Worm (Caenorhabditis elegans) whole organism, late embryonic: ENCODE results near the gene bath-3.

Experiments used
- F13H6.1 ChIP-seq: sonication (generic microtip); optimal IDR thresholded peaks from 2 replicates; lab custom pipeline; 2016; ENCODE audit warnings: missing genetic modification characterization, missing compliant biosample characterization
- K02D7.2 ChIP-seq: sonication (generic microtip); optimal IDR thresholded peaks from 2 replicates; lab custom pipeline; 2017; ENCODE audit warnings: mild to moderate bottlenecking, missing genetic modification characterization, missing compliant biosample characterization
- K09A11.1 ChIP-seq: sonication (generic microtip); optimal IDR thresholded peaks from 2 replicates; lab custom pipeline; 2017; ENCODE audit warnings: antibody characterized with exemption, mild to moderate bottlenecking, missing genetic modification characterization, missing compliant biosample characterization; ENCODE audit not compliant: insufficient read depth
- Y22D7AL.16 ChIP-seq: sonication (generic microtip); optimal IDR thresholded peaks from 2 replicates; lab custom pipeline; 2016; ENCODE audit warnings: missing genetic modification characterization, missing compliant biosample characterization
- ahr-1 ChIP-seq: sonication (generic microtip); optimal IDR thresholded peaks from 2 replicates; lab custom pipeline; 2016; ENCODE audit warnings: missing genetic modification characterization, missing compliant biosample characterization
- ceh-14 ChIP-seq: sonication (generic microtip); optimal IDR thresholded peaks from 2 replicates; lab custom pipeline; 2016; ENCODE audit warnings: missing genotype, missing genetic modification characterization, missing compliant biosample characterization
- ceh-19 ChIP-seq: fragments of 200-800 bp; sonication (Bioruptor generic); optimal IDR thresholded peaks from 2 replicates; lab custom pipeline; 2018; ENCODE audit warnings: mild to moderate bottlenecking, missing genetic modification characterization, missing compliant biosample characterization
- ceh-22 ChIP-seq: sonication (generic microtip); optimal IDR thresholded peaks from 2 replicates; lab custom pipeline; 2017; ENCODE audit warnings: missing biosample characterization, missing genetic modification characterization
- ceh-30 ChIP-seq: fragments of 150-350 bp; optimal IDR thresholded peaks from 2 replicates; lab custom pipeline; 2014; ENCODE audit warnings: missing biosample characterization, missing genetic modification characterization
- ceh-45 ChIP-seq: fragments of 200-800 bp; sonication (Bioruptor generic); IDR thresholded peaks from 2 replicates; pipeline ENCODE4 v1.3.6; 2022; ENCODE audit warnings: missing genetic modification reagents, missing genetic modification characterization, missing compliant biosample characterization
- ceh-9 ChIP-seq: sonication (generic microtip); optimal IDR thresholded peaks from 2 replicates; lab custom pipeline; 2016; ENCODE audit warnings: mild to moderate bottlenecking, missing genetic modification characterization, inconsistent platforms, missing compliant biosample characterization
- che-1 ChIP-seq: sonication (generic microtip); optimal IDR thresholded peaks from 2 replicates; lab custom pipeline; 2016; ENCODE audit warnings: mild to moderate bottlenecking, missing genetic modification characterization, missing compliant biosample characterization
- dmd-4 ChIP-seq: sonication (generic microtip); optimal IDR thresholded peaks from 2 replicates; lab custom pipeline; 2016; ENCODE audit warnings: borderline replicate concordance, missing genetic modification characterization, missing compliant biosample characterization
- dve-1 ChIP-seq: sonication (generic microtip); optimal IDR thresholded peaks from 2 replicates; lab custom pipeline; 2017; ENCODE audit warnings: antibody characterized with exemption, mild to moderate bottlenecking, missing genetic modification characterization, missing compliant biosample characterization
- elt-2 ChIP-seq: sonication (generic microtip); optimal IDR thresholded peaks from 2 replicates; lab custom pipeline; 2016; ENCODE audit warnings: missing genetic modification reagents, missing genetic modification characterization, missing compliant biosample characterization
- ets-4 ChIP-seq: sonication (generic microtip); optimal IDR thresholded peaks from 2 replicates; lab custom pipeline; 2016; ENCODE audit warnings: missing genetic modification characterization, missing compliant biosample characterization
- fkh-6 ChIP-seq: sonication (generic microtip); optimal IDR thresholded peaks from 2 replicates; lab custom pipeline; 2016; ENCODE audit warnings: missing genetic modification characterization, missing compliant biosample characterization
- hlh-13 ChIP-seq: fragments of 200-800 bp; sonication (Bioruptor generic); optimal IDR thresholded peaks from 2 replicates; lab custom pipeline; 2018; ENCODE audit warnings: mild to moderate bottlenecking, missing genetic modification characterization, missing compliant biosample characterization
- hlh-30 ChIP-seq: sonication (generic microtip); optimal IDR thresholded peaks from 2 replicates; lab custom pipeline; 2017; ENCODE audit warnings: antibody characterized with exemption, missing genetic modification characterization, missing compliant biosample characterization; ENCODE audit not compliant: insufficient read depth
- hlh-6 ChIP-seq: sonication (generic microtip); optimal IDR thresholded peaks from 2 replicates; lab custom pipeline; 2016; ENCODE audit warnings: missing genotype, missing genetic modification characterization, missing compliant biosample characterization
- lim-6 ChIP-seq: sonication (generic microtip); optimal IDR thresholded peaks from 2 replicates; lab custom pipeline; 2016; ENCODE audit warnings: missing genetic modification characterization, missing compliant biosample characterization
- mec-3 ChIP-seq: sonication (generic microtip); optimal IDR thresholded peaks from 2 replicates; lab custom pipeline; 2016; ENCODE audit warnings: borderline replicate concordance, missing genetic modification characterization, missing compliant biosample characterization
- nfya-1 ChIP-seq: sonication (generic microtip); optimal IDR thresholded peaks from 2 replicates; lab custom pipeline; 2017; ENCODE audit warnings: missing genetic modification characterization, mild to moderate bottlenecking, missing compliant biosample characterization, antibody characterized with exemption, moderate library complexity
- pag-3 ChIP-seq: sonication (generic microtip); optimal IDR thresholded peaks from 2 replicates; lab custom pipeline; 2016; ENCODE audit warnings: missing compliant biosample characterization, missing genetic modification characterization, borderline replicate concordance
- pat-9 ChIP-seq: fragments of 200-800 bp; sonication (Bioruptor generic); optimal IDR thresholded peaks from 2 replicates; lab custom pipeline; 2018; ENCODE audit warnings: mild to moderate bottlenecking, missing genetic modification characterization, moderate library complexity, missing compliant biosample characterization
- pax-1 ChIP-seq: fragments of 150-350 bp; optimal IDR thresholded peaks from 2 replicates; lab custom pipeline; 2014; ENCODE audit warnings: missing biosample characterization, missing genetic modification characterization
- pqm-1 ChIP-seq: sonication (generic microtip); optimal IDR thresholded peaks from 2 replicates; lab custom pipeline; 2016; ENCODE audit warnings: missing genetic modification characterization, missing compliant biosample characterization
- pros-1 ChIP-seq: fragments of 150-350 bp; optimal IDR thresholded peaks from 2 replicates; lab custom pipeline; 2014; ENCODE audit warnings: missing biosample characterization, missing genetic modification reagents, missing genetic modification characterization
- ref-2 ChIP-seq: sonication (generic microtip); optimal IDR thresholded peaks from 2 replicates; lab custom pipeline; 2016; ENCODE audit warnings: missing genetic modification characterization, missing compliant biosample characterization
- sdc-2 ChIP-seq: sonication (generic microtip); optimal IDR thresholded peaks from 2 replicates; lab custom pipeline; 2016; ENCODE audit warnings: missing genotype, missing genetic modification characterization, missing compliant biosample characterization
- sox-2 ChIP-seq: fragments of 200-800 bp; sonication (Bioruptor generic); IDR thresholded peaks from 2 replicates; pipeline ENCODE4 v1.3.6; 2022; ENCODE audit warnings: missing genetic modification reagents, missing genetic modification characterization, missing compliant biosample characterization
- sox-4 ChIP-seq: sonication (generic microtip); optimal IDR thresholded peaks from 2 replicates; lab custom pipeline; 2017; ENCODE audit warnings: mild to moderate bottlenecking, missing genetic modification characterization, inconsistent platforms, missing compliant biosample characterization
- syd-9 ChIP-seq: sonication (generic microtip); optimal IDR thresholded peaks from 2 replicates; lab custom pipeline; 2016; ENCODE audit warnings: mild to moderate bottlenecking, missing genetic modification characterization, moderate library complexity, missing compliant biosample characterization
- tbx-2 ChIP-seq: sonication (generic microtip); optimal IDR thresholded peaks from 2 replicates; lab custom pipeline; 2016; ENCODE audit warnings: missing genetic modification characterization, missing compliant biosample characterization
- ttx-3 ChIP-seq: sonication (generic microtip); optimal IDR thresholded peaks from 2 replicates; lab custom pipeline; 2016; ENCODE audit warnings: missing genetic modification reagents, missing genetic modification characterization, missing compliant biosample characterization
- unc-3 ChIP-seq, 2 experiments: fragments of 200-800 bp in 1 of 2; sonication (Bioruptor generic) in 1 of 2; sonication (generic microtip) in 1 of 2; conservative IDR thresholded peaks in 1 of 2; optimal IDR thresholded peaks in 1 of 2; 2 replicates each; pipeline versions ENCODE4 v1.3.6 to Lab custom; 2016 to 2022; ENCODE audit warnings: missing compliant biosample characterization in 2 of 2, missing genetic modification characterization in 2 of 2, missing genetic modification reagents in 1 of 2
- unc-42 ChIP-seq: sonication (generic microtip); optimal IDR thresholded peaks from 2 replicates; lab custom pipeline; 2016; ENCODE audit warnings: missing genotype, missing genetic modification characterization, missing compliant biosample characterization
- unc-55 ChIP-seq: sonication (generic microtip); optimal IDR thresholded peaks from 2 replicates; lab custom pipeline; 2017; ENCODE audit warnings: missing biosample characterization, missing genetic modification reagents, missing genetic modification characterization
- unc-86 ChIP-seq: sonication (generic microtip); optimal IDR thresholded peaks from 2 replicates; lab custom pipeline; 2016; ENCODE audit warnings: missing genetic modification characterization, missing compliant biosample characterization
- zip-5 ChIP-seq: sonication (generic microtip); optimal IDR thresholded peaks from 2 replicates; lab custom pipeline; 2016; ENCODE audit warnings: missing genetic modification characterization, missing compliant biosample characterization
- ztf-16 ChIP-seq: sonication (generic microtip); optimal IDR thresholded peaks from 2 replicates; lab custom pipeline; 2017; ENCODE audit warnings: missing genetic modification characterization, missing compliant biosample characterization

The bath-3 gene

DNA sequence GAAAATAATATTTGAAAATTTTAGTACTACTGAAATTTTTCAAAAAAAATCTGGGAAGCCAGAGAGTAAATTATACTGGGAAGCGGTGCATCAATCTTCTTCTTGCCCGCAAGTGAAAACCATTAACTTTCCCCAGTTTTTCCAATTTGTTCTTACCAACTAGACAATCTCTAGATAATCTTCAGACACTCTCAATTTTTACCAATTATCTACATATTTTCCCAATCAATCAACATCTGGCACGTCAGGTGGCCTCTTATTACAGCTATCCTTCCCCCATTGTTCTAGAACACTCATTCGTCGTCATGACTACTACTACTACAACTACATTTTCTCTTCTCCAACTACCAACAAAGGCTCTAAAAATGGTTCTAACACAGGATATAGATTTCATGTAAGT, 34.2 kb upstream of the bath-3 start, which contains the start of gene fbxb-6:
TSS of gene fbxb-6 (plus strand) at position 301 of the 400 bp plus-strand sequence.
- TF ChIP-seq ceh-45 (GFP tag; lab: Robert Waterston, UW) (no peak), pros-1 (no peak), sox-2 (GFP tag; lab: Robert Waterston, UW) (no peak), dmd-4 (tag; lab: Kevin White, UChicago) (no peak), F13H6.1 (tag; lab: Kevin White, UChicago) (no peak), sox-4 (no peak), ttx-3 (tag; lab: Kevin White, UChicago) (no peak), hlh-30 (tag; lab: Kevin White, UChicago) (no peak), pqm-1 (tag; lab: Kevin White, UChicago) (no peak)

DNA sequence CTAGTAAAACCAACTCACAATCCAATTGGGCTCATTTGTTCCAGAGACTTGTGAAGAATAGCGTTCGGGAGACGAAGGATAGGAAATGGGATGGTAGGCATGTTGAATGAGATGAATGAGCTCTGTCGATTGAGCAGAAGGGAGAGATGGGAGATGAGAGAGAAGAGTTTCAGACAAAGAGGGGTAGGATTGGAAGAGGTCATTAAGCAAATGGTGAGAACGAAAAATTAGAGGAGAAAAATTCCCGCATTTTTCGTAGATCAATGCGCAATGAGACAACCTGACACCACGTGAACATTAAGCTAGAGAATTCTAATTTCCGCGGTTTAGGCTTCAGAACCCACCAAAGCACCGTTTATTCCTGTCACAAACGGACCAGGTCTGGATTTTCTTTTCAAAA, 33.7 kb upstream of the bath-3 start, which contains the start of gene F07E5.13:
TSS of gene F07E5.13 (minus strand) at position 101 of the 400 bp plus-strand sequence.
- no peak for TF ChIP-seq ref-2 (tag; lab: Kevin White, UChicago)
- TF ChIP-seq ceh-19 (GFP tag; lab: Kevin White, UChicago): no peak
- no peak for TF ChIP-seq sdc-2 (tag; lab: Kevin White, UChicago)
- no peak for TF ChIP-seq unc-86 (tag; lab: Kevin White, UChicago)
- TF ChIP-seq pax-1 (tag; lab: Kevin White, UChicago): no peak
- TF ChIP-seq dve-1 (tag; lab: Kevin White, UChicago): no peak
- TF ChIP-seq F13H6.1 (tag; lab: Kevin White, UChicago): no peak
- no peak for TF ChIP-seq ceh-9 (tag; lab: Kevin White, UChicago)
- no peak for TF ChIP-seq zip-5
- no peak for TF ChIP-seq ahr-1 (tag; lab: Kevin White, UChicago)
- no peak for TF ChIP-seq ceh-45 (GFP tag; lab: Robert Waterston, UW)
- no peak for TF ChIP-seq ceh-30 (tag; lab: Kevin White, UChicago)
- no peak for TF ChIP-seq mec-3 (tag; lab: Kevin White, UChicago)
- TF ChIP-seq che-1 (tag; lab: Kevin White, UChicago): no peak
- no peak for TF ChIP-seq unc-55 (GFP tag; lab: Kevin White, UChicago)
- TF ChIP-seq ets-4 (tag; lab: Kevin White, UChicago): no peak
- TF ChIP-seq ceh-14 (tag; lab: Kevin White, UChicago): no peak
- TF ChIP-seq tbx-2 (tag; lab: Kevin White, UChicago): no peak
- no peak for TF ChIP-seq K09A11.1 (tag; lab: Kevin White, UChicago)
- no peak for TF ChIP-seq lim-6 (tag; lab: Kevin White, UChicago)

DNA sequence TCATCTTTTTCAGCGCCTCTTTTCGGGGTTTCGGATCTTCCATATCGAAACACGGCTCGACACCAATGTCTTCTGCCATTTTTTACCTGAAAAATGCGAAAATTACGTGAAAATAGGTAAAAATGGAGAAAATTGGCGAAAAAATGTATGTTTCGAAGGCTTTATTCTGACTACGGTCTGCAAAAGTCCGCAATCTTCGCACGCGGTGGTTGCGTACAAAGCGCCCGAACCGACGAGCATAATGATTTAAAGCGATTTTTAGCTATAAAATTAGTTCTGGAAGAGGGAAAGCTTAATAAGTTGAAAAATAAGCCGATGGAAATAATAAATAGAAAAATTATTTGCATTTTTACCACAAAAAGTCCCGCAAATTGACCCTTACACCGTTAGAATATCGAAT, 28.7 kb upstream of the bath-3 start, which contains the start of gene F07E5.5:
TSS of gene F07E5.5 (minus strand) at position 86 of the 400 bp plus-strand sequence.
- peak; percentile 20 for TF ChIP-seq unc-42 (tag; lab: Kevin White, UChicago)
- no peak for TF ChIP-seq Y22D7AL.16
- TF ChIP-seq tbx-2 (tag; lab: Kevin White, UChicago): peak; percentile 1
- peak; percentile 42 for TF ChIP-seq nfya-1
- no peak for TF ChIP-seq hlh-6 (tag; lab: Kevin White, UChicago)

DNA sequence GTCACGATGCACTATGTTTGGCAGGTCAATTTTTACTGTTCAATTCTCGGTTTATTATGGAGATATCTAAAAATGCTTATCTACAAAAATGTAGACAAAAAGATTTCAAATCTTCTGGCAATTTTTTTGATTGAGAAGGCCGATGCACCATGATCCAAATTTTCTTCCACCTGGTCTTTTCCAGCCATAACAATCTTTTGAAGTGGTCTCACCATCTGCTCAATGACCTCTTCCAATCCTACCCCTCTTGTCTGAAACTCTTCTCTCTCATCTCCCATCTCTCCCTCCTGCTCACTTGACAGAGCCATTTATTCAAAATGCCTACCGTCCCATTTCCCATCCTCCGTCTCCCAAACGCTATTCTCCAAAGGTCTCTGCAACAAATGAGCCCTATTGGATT, 21.1 kb upstream of the bath-3 start, which contains the start of gene fbxb-35:
TSS of gene fbxb-35 (plus strand) at position 301 of the 400 bp plus-strand sequence.
- no peak for TF ChIP-seq hlh-6 (tag; lab: Kevin White, UChicago)
- no peak for TF ChIP-seq dmd-4 (tag; lab: Kevin White, UChicago)
- TF ChIP-seq K02D7.2: no peak
- no peak for TF ChIP-seq pag-3
- no peak for TF ChIP-seq fkh-6 (tag; lab: Kevin White, UChicago)
- TF ChIP-seq pat-9: no peak
- TF ChIP-seq ets-4 (tag; lab: Kevin White, UChicago): no peak
- no peak for TF ChIP-seq ztf-16 (tag; lab: Kevin White, UChicago)
- TF ChIP-seq syd-9 (tag; lab: Kevin White, UChicago): no peak
- no peak for TF ChIP-seq lim-6 (tag; lab: Kevin White, UChicago)
- no peak for TF ChIP-seq hlh-13 (GFP tag; lab: Kevin White, UChicago)
- no peak for TF ChIP-seq nfya-1
- no peak for TF ChIP-seq elt-2 (tag; lab: Kevin White, UChicago)
- TF ChIP-seq sdc-2 (tag; lab: Kevin White, UChicago): no peak
- no peak for TF ChIP-seq pros-1
- TF ChIP-seq ceh-22: no peak
- no peak for TF ChIP-seq ceh-14 (tag; lab: Kevin White, UChicago)
- no peak for TF ChIP-seq unc-3 (GFP tag; conservative IDR thresholded peaks at IDR 0.05; lab: Robert Waterston, UW)
- TF ChIP-seq unc-3 (tag; optimal IDR thresholded peaks at IDR 0.05; lab: Kevin White, UChicago): no peak
